Worm (Caenorhabditis elegans) whole organism, midembryonic: ENCODE data around the gene math-26.

Experiments
- T22C8.4 ChIP-seq: fragments of 200-800 bp; sonication (Bioruptor generic); IDR thresholded peaks from 2 replicates; pipeline ENCODE4 v1.3.6; 2022; ENCODE audit warnings: missing genetic modification characterization, missing compliant biosample characterization
- flt-1 ChIP-seq: fragments of 200-800 bp; sonication (Bioruptor generic); IDR thresholded peaks from 2 replicates; pipeline ENCODE4 v1.3.6; 2022; ENCODE audit warnings: missing genetic modification characterization, missing compliant biosample characterization
- med-1 ChIP-seq: sonication (generic microtip); optimal IDR thresholded peaks from 2 replicates; lab custom pipeline; 2017; ENCODE audit warnings: missing genetic modification characterization, mild to moderate bottlenecking, missing compliant biosample characterization, antibody characterized with exemption, missing genetic modification reagents; ENCODE audit not compliant: insufficient read depth
- tab-1 ChIP-seq: fragments of 200-800 bp; sonication (Bioruptor generic); IDR thresholded peaks from 2 replicates; pipeline ENCODE4 v1.3.6; 2022; ENCODE audit warnings: missing genetic modification characterization, missing compliant biosample characterization
- ztf-23 ChIP-seq: fragments of 200-800 bp; sonication (Bioruptor generic); IDR thresholded peaks from 2 replicates; pipeline ENCODE4 v1.3.6; 2022; ENCODE audit warnings: missing genetic modification reagents, missing genetic modification characterization, missing compliant biosample characterization

DNA sequence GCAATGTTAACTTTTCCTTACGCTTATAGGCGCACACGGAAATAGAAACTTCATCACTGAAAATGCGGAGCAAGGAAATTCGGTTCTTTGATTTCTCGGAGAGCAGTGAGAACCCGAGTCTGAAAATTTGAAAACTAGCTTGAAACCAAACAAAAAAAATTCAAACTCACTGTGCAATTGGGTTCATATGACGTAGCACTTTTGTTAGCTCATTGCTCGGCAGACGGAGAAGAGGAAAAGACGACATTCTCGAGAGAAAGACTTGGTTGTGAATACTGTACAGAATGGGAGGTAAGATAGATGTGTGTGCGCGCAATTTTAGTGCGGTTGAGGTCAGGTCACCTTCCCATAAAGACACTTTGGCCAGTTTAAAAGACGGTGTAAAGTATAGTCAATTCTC lies 21.0 kb upstream of the math-26 start, which contains the start of the genes F36H5.13 and F36H5.8:
- TF ChIP-seq ztf-23 (GFP tag; lab: Robert Waterston, UW) (no peak), flt-1 (no peak), tab-1 (GFP tag; lab: Robert Waterston, UW) (no peak), T22C8.4 (no peak), med-1 (no peak)
